Fruit fly (Drosophila melanogaster): ENCODE measurements around the gene Mat89Ba.

The Mat89Ba gene

DNA sequence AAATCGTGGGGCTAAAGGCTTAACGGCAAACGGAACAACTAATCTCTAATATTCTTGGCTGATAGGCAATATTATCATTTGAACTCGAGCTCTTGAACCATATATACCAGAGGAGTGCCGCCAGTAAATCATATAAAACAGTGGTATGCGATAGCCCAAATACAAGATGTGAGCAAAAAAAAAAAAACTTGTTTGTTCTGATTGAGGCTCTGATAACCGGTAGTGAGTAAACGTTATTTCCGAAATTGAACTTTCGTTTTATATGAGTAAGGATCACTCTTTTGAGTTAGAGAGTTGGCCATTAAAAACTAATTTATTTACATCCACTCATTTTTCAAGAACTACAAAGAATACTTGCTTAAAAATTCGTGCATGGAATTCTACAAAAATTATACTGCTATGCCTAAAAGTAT is 37.9 kb upstream of the Mat89Ba start (continued):
- TF ChIP-seq en (GFP tag; optimal IDR thresholded peaks at IDR 0.05) (no peak), psq (GFP tag; optimal IDR thresholded peaks at IDR 0.05) (no peak), CG11247 (GFP tag; IDR thresholded peaks at IDR 0.05) (no peak), gem (tag; optimal IDR thresholded peaks at IDR 0.05) (no peak), sens (GFP tag) (peak; percentile 49), Drgx (GFP tag; IDR thresholded peaks at IDR 0.05) (no peak), twi (tag; optimal IDR thresholded peaks at IDR 0.05) (no peak), sd (tag; optimal IDR thresholded peaks at IDR 0.05) (peak; percentile 71), CG10321 (GFP tag; IDR thresholded peaks at IDR 0.05) (no peak), maf-S (GFP tag; optimal IDR thresholded peaks at IDR 0.05) (no peak), CG11085 (GFP tag; IDR thresholded peaks at IDR 0.05) (no peak), zfh2 (GFP tag; optimal IDR thresholded peaks at IDR 0.05) (no peak), CG3163 (GFP tag; optimal IDR thresholded peaks at IDR 0.05) (no peak), CG8765 (GFP tag; IDR thresholded peaks at IDR 0.05) (no peak), Dfd (GFP tag; optimal IDR thresholded peaks at IDR 0.05) (no peak), CG9797 (GFP tag; optimal IDR thresholded peaks at IDR 0.05) (no peak), cato (GFP tag; optimal IDR thresholded peaks at IDR 0.05; ENCODE audit: borderline replicate concordance) (no peak), CG32532 (GFP tag; IDR thresholded peaks at IDR 0.05) (no peak), gcm (GFP tag; optimal IDR thresholded peaks at IDR 0.05) (no peak), CG11504 (tag; optimal IDR thresholded peaks at IDR 0.05) (no peak), Hr78 (GFP tag; optimal IDR thresholded peaks at IDR 0.05) (peak in 1 of 2 experiments; percentile 64), exex (tag; optimal IDR thresholded peaks at IDR 0.05) (peak; percentile 73), CG15514 (GFP tag; optimal IDR thresholded peaks at IDR 0.05) (no peak), NC2α (GFP tag; optimal IDR thresholded peaks at IDR 0.05) (no peak), CG10274 (GFP tag; optimal IDR thresholded peaks at IDR 0.05) (no peak), CG8944 (GFP tag; optimal IDR thresholded peaks at IDR 0.05) (no peak), gsb (GFP tag; IDR thresholded peaks at IDR 0.05) (no peak), unpg (GFP tag; optimal IDR thresholded peaks at IDR 0.05) (no peak), lmd (GFP tag; IDR thresholded peaks at IDR 0.05) (no peak), odd (GFP tag; optimal IDR thresholded peaks at IDR 0.05) (no peak), CrebB (tag; optimal IDR thresholded peaks at IDR 0.05) (no peak), CG15601 (tag; optimal IDR thresholded peaks at IDR 0.05) (no peak), aop (GFP tag; IDR thresholded peaks at IDR 0.05) (no peak), CTCF (GFP tag; optimal IDR thresholded peaks at IDR 0.05) (peak; percentile 52), lab (GFP tag; optimal IDR thresholded peaks at IDR 0.05) (no peak), Hr51 (GFP tag; optimal IDR thresholded peaks at IDR 0.05) (no peak), CG6683 (GFP tag; optimal IDR thresholded peaks at IDR 0.05) (no peak), Nf-YC (tag; optimal IDR thresholded peaks at IDR 0.05) (no peak)

DNA sequence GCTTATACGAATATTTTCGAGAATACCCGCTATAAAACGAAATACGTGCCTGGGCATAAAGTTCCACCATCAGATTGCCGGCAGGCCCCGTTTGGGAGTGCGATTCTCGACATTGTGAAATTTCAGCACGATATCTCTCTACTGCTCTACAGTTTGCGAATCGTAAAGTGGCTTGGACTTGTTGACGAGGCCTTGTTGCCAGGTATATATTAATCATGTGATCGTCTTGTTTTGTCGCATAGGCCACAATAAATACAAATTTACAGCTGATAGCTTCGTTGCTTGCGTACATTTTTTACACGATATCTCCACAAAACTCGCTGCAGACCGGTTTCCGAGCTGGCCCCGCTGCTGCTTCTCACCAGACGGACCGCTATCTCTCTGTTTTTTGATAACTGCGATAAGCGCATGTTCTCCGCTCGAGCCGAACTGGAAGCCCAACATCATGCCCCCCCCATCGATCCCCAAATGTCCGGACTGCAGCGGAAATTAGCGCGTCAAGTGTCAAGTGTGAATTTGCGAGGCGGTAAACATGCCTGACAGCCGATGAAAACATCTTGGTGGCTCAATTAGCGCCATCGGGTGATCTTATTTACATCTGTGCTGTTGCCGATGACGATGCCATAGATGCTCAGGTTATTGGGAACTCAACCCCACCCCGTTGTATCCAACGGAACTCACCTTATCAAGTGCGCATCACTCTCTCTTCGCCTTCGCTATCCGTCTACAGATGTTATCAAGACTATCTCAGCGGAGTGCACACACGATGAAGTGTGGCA is 37.3 kb upstream of the Mat89Ba start:
- no peak for TF ChIP-seq lmd (GFP tag; IDR thresholded peaks at IDR 0.05)
- TF ChIP-seq row (GFP tag; IDR thresholded peaks at IDR 0.05): peak; percentile 67
- peak; percentile 39; the same call in 2 of the 3 replicates for TF ChIP-seq tgo (GFP tag; IDR thresholded peaks at IDR 0.05)
- TF ChIP-seq MBD-R2 (GFP tag; IDR thresholded peaks at IDR 0.05): no peak; the same call in 1 of the 2 replicates
- TF ChIP-seq twi (tag; optimal IDR thresholded peaks at IDR 0.05): no peak
- peak; percentile 21 for TF ChIP-seq Sox100B (GFP tag; optimal IDR thresholded peaks at IDR 0.05)
- TF ChIP-seq CG32532 (GFP tag; IDR thresholded peaks at IDR 0.05): peak; percentile 61; the same call in 1 of the 2 replicates
- peak; percentile 14 for TF ChIP-seq CG7556 (GFP tag; optimal IDR thresholded peaks at IDR 0.05)
- TF ChIP-seq vvl (GFP tag; IDR thresholded peaks at IDR 0.05): no peak
- TF ChIP-seq CG13296 (GFP tag; optimal IDR thresholded peaks at IDR 0.05): peak; percentile 10
- TF ChIP-seq nom (GFP tag; optimal IDR thresholded peaks at IDR 0.05): peak; percentile 34
- TF ChIP-seq Bgb (GFP tag; IDR thresholded peaks at IDR 0.05; ENCODE audit: partially characterized antibody): no peak
- TF ChIP-seq CG1233 (GFP tag; optimal IDR thresholded peaks at IDR 0.05): peak; percentile 93
- peak; percentile 24; the same call in 1 of the 2 replicates for TF ChIP-seq E2f2 (GFP tag; IDR thresholded peaks at IDR 0.05)
- no peak for TF ChIP-seq pan (optimal IDR thresholded peaks at IDR 0.05)
- peak in 1 of 2 experiments; percentile 38 for TF ChIP-seq pan (GFP tag; optimal IDR thresholded peaks at IDR 0.05 in 1 of 2, IDR thresholded peaks at IDR 0.05 in 1 of 2)
